Worm (Caenorhabditis elegans) whole organism, L2 larva: Measurements from ENCODE around the gene efhd-1.

Experiments used
- C34F6.9 ChIP-seq: fragments of 150-350 bp; optimal IDR thresholded peaks from 2 replicates; lab custom pipeline; 2014; ENCODE audit warnings: missing biosample characterization, missing genetic modification characterization
- F13H6.1 ChIP-seq: sonication (generic microtip); optimal IDR thresholded peaks from 2 replicates; lab custom pipeline; 2016; ENCODE audit warnings: missing genetic modification characterization, missing compliant biosample characterization
- R02D3.7 ChIP-seq: fragments of 150-350 bp; optimal IDR thresholded peaks from 2 replicates; lab custom pipeline; 2014; ENCODE audit warnings: missing biosample characterization, missing genetic modification characterization
- Y55F3AM.14 ChIP-seq: fragments of 200-800 bp; sonication (Bioruptor generic); optimal IDR thresholded peaks from 2 replicates; lab custom pipeline; 2018; ENCODE audit warnings: mild to moderate bottlenecking, missing genetic modification characterization, missing compliant biosample characterization
- ZK546.5 ChIP-seq: sonication (generic microtip); optimal IDR thresholded peaks from 2 replicates; lab custom pipeline; 2017; ENCODE audit warnings: missing biosample characterization, missing genetic modification characterization
- alr-1 ChIP-seq: fragments of 150-350 bp; optimal IDR thresholded peaks from 2 replicates; lab custom pipeline; 2014; ENCODE audit warnings: missing biosample characterization, missing genetic modification characterization
- aly-2 ChIP-seq: fragments of 150-350 bp; optimal IDR thresholded peaks from 2 replicates; lab custom pipeline; 2014; ENCODE audit warnings: missing biosample characterization, missing genetic modification characterization
- ama-1 ChIP-seq: fragments of 150-350 bp; optimal IDR thresholded peaks from 2 replicates; lab custom pipeline; 2018; ENCODE audit warnings: inconsistent platforms
- blmp-1 ChIP-seq: sonication (generic microtip); optimal IDR thresholded peaks from 2 replicates; lab custom pipeline; 2017; ENCODE audit warnings: missing genetic modification characterization, mild to moderate bottlenecking, missing compliant biosample characterization, antibody characterized with exemption, moderate library complexity; ENCODE audit not compliant: insufficient read depth
- ceh-16 ChIP-seq: fragments of 150-350 bp; optimal IDR thresholded peaks from 2 replicates; lab custom pipeline; 2014; ENCODE audit warnings: missing biosample characterization, missing genetic modification characterization
- ceh-82 ChIP-seq: fragments of 150-350 bp; optimal IDR thresholded peaks from 2 replicates; lab custom pipeline; 2014; ENCODE audit warnings: missing biosample characterization, missing genetic modification characterization
- crh-2 ChIP-seq: sonication (generic microtip); optimal IDR thresholded peaks from 2 replicates; lab custom pipeline; 2017; ENCODE audit warnings: missing biosample characterization, missing genetic modification characterization
- dmd-4 ChIP-seq: sonication (generic microtip); optimal IDR thresholded peaks from 2 replicates; lab custom pipeline; 2017; ENCODE audit warnings: missing biosample characterization, missing genetic modification characterization
- egl-27 ChIP-seq: sonication (generic microtip); optimal IDR thresholded peaks from 3 replicates; lab custom pipeline; 2017; ENCODE audit warnings: missing biosample characterization, missing genetic modification reagents, missing genetic modification characterization
- elt-1 ChIP-seq: fragments of 150-350 bp; optimal IDR thresholded peaks from 2 replicates; lab custom pipeline; 2014; ENCODE audit warnings: missing biosample characterization, missing genetic modification characterization
- elt-3 ChIP-seq: sonication (generic microtip); optimal IDR thresholded peaks from 2 replicates; lab custom pipeline; 2017; ENCODE audit warnings: missing biosample characterization, missing genetic modification characterization
- fos-1 ChIP-seq: fragments of 150-350 bp; optimal IDR thresholded peaks from 2 replicates; lab custom pipeline; 2014; ENCODE audit warnings: missing biosample characterization, missing genetic modification characterization
- gmeb-1 ChIP-seq: fragments of 150-350 bp; optimal IDR thresholded peaks from 2 replicates; lab custom pipeline; 2014; ENCODE audit warnings: missing biosample characterization, missing genetic modification characterization
- lin-11 ChIP-seq: fragments of 150-350 bp; sonication (generic microtip); optimal IDR thresholded peaks from 2 replicates; lab custom pipeline; 2014; ENCODE audit warnings: missing biosample characterization, missing genetic modification characterization, inconsistent platforms, mixed read lengths
- lin-13 ChIP-seq: fragments of 150-350 bp; optimal IDR thresholded peaks from 2 replicates; lab custom pipeline; 2014; ENCODE audit warnings: missing biosample characterization, missing genetic modification reagents, missing genetic modification characterization
- lin-39 ChIP-seq: fragments of 150-350 bp; optimal IDR thresholded peaks from 2 replicates; lab custom pipeline; 2014; ENCODE audit warnings: missing biosample characterization, missing genetic modification reagents, missing genetic modification characterization
- lsy-2 ChIP-seq, 2 experiments: fragments of 150-350 bp in 1 of 2; sonication (generic microtip) in 1 of 2; optimal IDR thresholded peaks; 2 replicates each; lab custom pipeline; 2014 to 2017; ENCODE audit warnings: missing biosample characterization in 2 of 2, missing genetic modification characterization in 2 of 2
- mab-5 ChIP-seq: fragments of 150-350 bp; optimal IDR thresholded peaks from 2 replicates; lab custom pipeline; 2014; ENCODE audit warnings: missing biosample characterization, missing genetic modification characterization
- mbf-1 ChIP-seq: sonication (generic microtip); optimal IDR thresholded peaks from 2 replicates; lab custom pipeline; 2017; ENCODE audit warnings: missing biosample characterization, missing genetic modification characterization
- mdl-1 ChIP-seq, 2 experiments: fragments of 150-350 bp in 1 of 2; sonication (generic microtip) in 1 of 2; optimal IDR thresholded peaks; 2 replicates each; lab custom pipeline; 2017; ENCODE audit warnings: missing biosample characterization in 2 of 2, missing genetic modification characterization in 2 of 2
- nhr-10 ChIP-seq: sonication (generic microtip); optimal IDR thresholded peaks from 2 replicates; lab custom pipeline; 2017; ENCODE audit warnings: missing biosample characterization, missing genetic modification characterization
- nhr-11 ChIP-seq: fragments of 150-350 bp; optimal IDR thresholded peaks from 2 replicates; lab custom pipeline; 2014; ENCODE audit warnings: missing biosample characterization, missing genetic modification characterization
- nhr-12 ChIP-seq: fragments of 150-350 bp; optimal IDR thresholded peaks from 2 replicates; lab custom pipeline; 2014; ENCODE audit warnings: missing biosample characterization, missing genetic modification characterization
- nhr-129 ChIP-seq: fragments of 150-350 bp; optimal IDR thresholded peaks from 2 replicates; lab custom pipeline; 2014; ENCODE audit warnings: missing biosample characterization, missing genetic modification characterization
- nhr-21 ChIP-seq: fragments of 150-350 bp; optimal IDR thresholded peaks from 2 replicates; lab custom pipeline; 2014; ENCODE audit warnings: missing biosample characterization, missing genetic modification characterization
- nhr-237 ChIP-seq: fragments of 150-350 bp; optimal IDR thresholded peaks from 2 replicates; lab custom pipeline; 2014; ENCODE audit warnings: missing biosample characterization, missing genetic modification characterization
- nhr-25 ChIP-seq: fragments of 150-350 bp; sonication (generic microtip); optimal IDR thresholded peaks from 3 replicates; lab custom pipeline; 2014; ENCODE audit warnings: missing biosample characterization, missing genetic modification characterization
- nhr-6 ChIP-seq: fragments of 150-350 bp; optimal IDR thresholded peaks from 2 replicates; lab custom pipeline; 2014; ENCODE audit warnings: missing biosample characterization, missing genetic modification characterization
- nhr-77 ChIP-seq: fragments of 150-350 bp; optimal IDR thresholded peaks from 2 replicates; lab custom pipeline; 2014; ENCODE audit warnings: missing biosample characterization, missing genetic modification characterization
- peb-1 ChIP-seq: fragments of 150-350 bp; optimal IDR thresholded peaks from 2 replicates; lab custom pipeline; 2014; ENCODE audit warnings: missing biosample characterization, missing genetic modification characterization
- skn-1 ChIP-seq: sonication (generic microtip); optimal IDR thresholded peaks from 2 replicates; lab custom pipeline; 2017; ENCODE audit warnings: missing biosample characterization, missing genetic modification characterization
- sma-3 ChIP-seq: sonication (generic microtip); optimal IDR thresholded peaks from 2 replicates; lab custom pipeline; 2016; ENCODE audit warnings: missing genetic modification reagents, missing genetic modification characterization, missing compliant biosample characterization
- sma-9 ChIP-seq, 2 experiments: fragments of 150-350 bp in 1 of 2; sonication (generic microtip) in 1 of 2; optimal IDR thresholded peaks; 2 replicates each; lab custom pipeline; 2014 to 2016; ENCODE audit warnings: missing genetic modification characterization in 2 of 2, mild to moderate bottlenecking in 1 of 2, missing biosample characterization in 1 of 2, missing compliant biosample characterization in 1 of 2, missing genetic modification reagents in 1 of 2, moderate library complexity in 1 of 2
- snpc-4 ChIP-seq: fragments of 150-350 bp; optimal IDR thresholded peaks from 2 replicates; lab custom pipeline; 2014; ENCODE audit warnings: missing biosample characterization, missing genetic modification characterization
- unc-39 ChIP-seq: fragments of 150-350 bp; optimal IDR thresholded peaks from 2 replicates; lab custom pipeline; 2014; ENCODE audit warnings: missing biosample characterization, missing genetic modification characterization
- unc-55 ChIP-seq: fragments of 150-350 bp; sonication (generic microtip); optimal IDR thresholded peaks from 3 replicates; lab custom pipeline; 2014; ENCODE audit warnings: missing biosample characterization, missing genetic modification reagents, missing genetic modification characterization
- unc-62 ChIP-seq: fragments of 150-350 bp; optimal IDR thresholded peaks from 2 replicates; lab custom pipeline; 2014; ENCODE audit warnings: missing biosample characterization, missing genetic modification reagents, missing genetic modification characterization
- zag-1 ChIP-seq: fragments of 150-350 bp; optimal IDR thresholded peaks from 2 replicates; lab custom pipeline; 2014; ENCODE audit warnings: missing biosample characterization, missing genetic modification characterization
- ztf-1 ChIP-seq: fragments of 200-800 bp; sonication (Bioruptor generic); conservative IDR thresholded peaks from 2 replicates; pipeline ENCODE4 v1.3.6; 2022; ENCODE audit warnings: missing genetic modification characterization, missing compliant biosample characterization
- ztf-11 ChIP-seq: sonication (generic microtip); optimal IDR thresholded peaks from 2 replicates; lab custom pipeline; 2017; ENCODE audit warnings: missing biosample characterization, missing genetic modification characterization
- ztf-4 ChIP-seq: fragments of 150-350 bp; optimal IDR thresholded peaks from 2 replicates; lab custom pipeline; 2014; ENCODE audit warnings: missing biosample characterization, missing genetic modification characterization

Gene efhd-1

ce11 chrII:14150031-14150430 lies 28.6 kb upstream of the efhd-1 start, which contains the start of gene W03H9.1:
Gene W03H9.1, minus strand, starts transcription at chrII:14150131.
- TF ChIP-seq ztf-11 (tag; lab: Kevin White, UChicago) (no peak), C34F6.9 (tag; lab: Kevin White, UChicago) (no peak), nhr-129 (tag; lab: Kevin White, UChicago) (no peak), unc-62 (no peak), elt-1 (tag; lab: Kevin White, UChicago) (no peak), unc-39 (tag; lab: Kevin White, UChicago) (no peak), nhr-6 (tag; lab: Kevin White, UChicago) (no peak), mab-5 (tag; lab: Kevin White, UChicago) (no peak), snpc-4 (tag; lab: Kevin White, UChicago) (no peak), blmp-1 (tag; lab: Kevin White, UChicago) (no peak), elt-3 (tag; lab: Kevin White, UChicago) (no peak), ztf-4 (no peak), egl-27 (no peak), lin-39 (tag; lab: Kevin White, UChicago) (no peak), lin-11 (tag; lab: Kevin White, UChicago) (no peak), nhr-11 (tag; lab: Kevin White, UChicago) (no peak), fos-1 (tag; lab: Kevin White, UChicago) (no peak), dmd-4 (no peak)

- TF ChIP-seq elt-1 (tag; lab: Kevin White, UChicago) (no peak), nhr-10 (tag; lab: Kevin White, UChicago) (no peak), nhr-77 (no peak), F13H6.1 (tag; lab: Kevin White, UChicago) (no peak), skn-1 (tag; lab: Kevin White, UChicago) (no peak), gmeb-1 (tag; lab: Kevin White, UChicago) (no peak), snpc-4 (tag; lab: Kevin White, UChicago) (no peak), lsy-2 (tag; optimal IDR thresholded peaks at IDR 0.05; lab: Kevin White, UChicago) (no peak)
Observed at ce11 chrII:14152274-14152673, 26.3 kb upstream of the efhd-1 start.

- TF ChIP-seq elt-1 (tag; lab: Kevin White, UChicago): no peak
- TF ChIP-seq unc-62: no peak
- no peak for TF ChIP-seq aly-2 (tag; lab: Kevin White, UChicago)
- peak; percentile 8 for TF ChIP-seq ztf-11 (tag; lab: Kevin White, UChicago)
- TF ChIP-seq F13H6.1 (tag; lab: Kevin White, UChicago): peak; percentile 87
- peak; percentile 93 for TF ChIP-seq nhr-25 (tag; lab: Kevin White, UChicago)
- no peak for TF ChIP-seq nhr-11 (tag; lab: Kevin White, UChicago)
- TF ChIP-seq nhr-21 (tag; lab: Kevin White, UChicago): peak; percentile 90
- TF ChIP-seq snpc-4 (tag; lab: Kevin White, UChicago): peak; percentile 91
- peak; percentile 99 for TF ChIP-seq C34F6.9 (tag; lab: Kevin White, UChicago)
- TF ChIP-seq egl-27: peak; percentile 66
- peak; percentile 14 to 26 for TF ChIP-seq mdl-1 (tag; optimal IDR thresholded peaks at IDR 0.05; lab: Kevin White, UChicago)
- no peak for TF ChIP-seq peb-1
- peak; percentile 96 for TF ChIP-seq lin-13 (GFP tag; lab: Kevin White, UChicago)
- TF ChIP-seq ZK546.5 (tag; lab: Kevin White, UChicago): peak; percentile 56
- peak; percentile 42 for TF ChIP-seq skn-1 (tag; lab: Kevin White, UChicago)
- TF ChIP-seq zag-1 (tag; lab: Kevin White, UChicago): peak; percentile 77
- TF ChIP-seq ceh-82 (tag; lab: Kevin White, UChicago): peak; percentile 37
- TF ChIP-seq nhr-10 (tag; lab: Kevin White, UChicago): peak; percentile 21
- TF ChIP-seq ztf-1 (GFP tag; lab: Robert Waterston, UW): no peak
- peak; percentile 95 for TF ChIP-seq fos-1 (tag; lab: Kevin White, UChicago)
- TF ChIP-seq lin-11 (tag; lab: Kevin White, UChicago): peak; percentile 90
- no peak for TF ChIP-seq alr-1 (tag; lab: Kevin White, UChicago)
- peak; percentile 84 for TF ChIP-seq ceh-16 (tag; lab: Kevin White, UChicago)
- TF ChIP-seq dmd-4: no peak
- no peak for TF ChIP-seq mbf-1
- TF ChIP-seq nhr-129 (tag; lab: Kevin White, UChicago): peak; percentile 93
- peak; percentile 31 for TF ChIP-seq Y55F3AM.14 (GFP tag; lab: Kevin White, UChicago)
- no peak for TF ChIP-seq unc-39 (tag; lab: Kevin White, UChicago)
- peak; percentile 94 to 99 for TF ChIP-seq lsy-2 (tag; optimal IDR thresholded peaks at IDR 0.05; lab: Kevin White, UChicago)
- peak; percentile 99 for TF ChIP-seq unc-55
- peak; percentile 84 for TF ChIP-seq nhr-6 (tag; lab: Kevin White, UChicago)
- no peak for TF ChIP-seq ama-1 (lab: Kevin White, UChicago)
- TF ChIP-seq blmp-1 (tag; lab: Kevin White, UChicago): peak; percentile 87
- TF ChIP-seq nhr-237 (tag; lab: Kevin White, UChicago): peak; percentile 18
- TF ChIP-seq nhr-77: peak; percentile 87
- peak; percentile 92 for TF ChIP-seq sma-9 (GFP tag; optimal IDR thresholded peaks at IDR 0.05; lab: Kevin White, UChicago)
- no peak for TF ChIP-seq sma-9 (tag; optimal IDR thresholded peaks at IDR 0.05; lab: Kevin White, UChicago)
- TF ChIP-seq sma-3 (GFP tag; lab: Kevin White, UChicago): peak; percentile 93
- TF ChIP-seq crh-2: peak; percentile 97
- no peak for TF ChIP-seq lin-39 (tag; lab: Kevin White, UChicago)
- TF ChIP-seq gmeb-1 (tag; lab: Kevin White, UChicago): peak; percentile 91
- no peak for TF ChIP-seq nhr-12
- TF ChIP-seq R02D3.7: peak; percentile 12
- no peak for TF ChIP-seq elt-3 (tag; lab: Kevin White, UChicago)
- TF ChIP-seq ztf-4: peak; percentile 71
Observed at ce11 chrII:14154357-14154756, 24.3 kb upstream of the efhd-1 start, which contains the start of gene Y48B6A.1. Gene Y48B6A.1, minus strand, starts transcription at chrII:14154373.
